Worm (Caenorhabditis elegans): ENCODE data around the gene ife-5.
A peak's percentile ranks its signal among the peaks of the same experiment; 100 is the strongest.

ife-5 gene

DNA sequence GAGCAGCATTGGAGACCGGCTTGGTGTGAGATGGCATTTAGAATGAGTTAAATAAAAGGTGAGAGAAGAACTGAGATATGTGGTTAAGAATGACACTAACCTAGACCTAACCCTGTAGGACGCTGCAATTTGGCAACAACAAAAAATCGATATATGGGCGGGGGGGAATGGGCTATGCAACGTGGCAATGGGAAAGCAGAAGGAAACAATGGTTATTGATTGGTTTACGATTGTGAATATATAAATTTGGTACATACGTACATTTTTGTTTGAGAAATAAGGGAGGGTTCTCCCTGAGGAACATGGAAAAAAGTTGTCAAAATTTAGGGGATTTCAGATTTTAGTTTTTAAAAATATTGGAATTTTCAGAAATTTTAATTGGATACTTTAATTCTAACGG is 31.4 kb upstream of the ife-5 start, which contains the start of gene tag-276:
Gene tag-276 (minus strand): TSS at position 101 of the 400 bp plus-strand sequence.
- no peak for TF ChIP-seq ceh-39 (tag; optimal IDR thresholded peaks at IDR 0.05)
- no peak for TF ChIP-seq bed-3 (GFP tag; optimal IDR thresholded peaks at IDR 0.05)
- no peak for TF ChIP-seq pha-4 (tag; optimal IDR thresholded peaks at IDR 0.05)
- no peak for TF ChIP-seq nhr-12 (tag; optimal IDR thresholded peaks at IDR 0.05)
- no peak for TF ChIP-seq nhr-237 (tag; optimal IDR thresholded peaks at IDR 0.05)
- no peak for TF ChIP-seq unc-120 (tag; optimal IDR thresholded peaks at IDR 0.05; ENCODE audit: poor library complexity, severe bottlenecking)
- no peak for TF ChIP-seq lin-13 (tag; optimal IDR thresholded peaks at IDR 0.05)
- TF ChIP-seq elt-3 (tag; optimal IDR thresholded peaks at IDR 0.05): no peak
- no peak for TF ChIP-seq sem-2 (GFP tag; optimal IDR thresholded peaks at IDR 0.05)
- no peak for TF ChIP-seq mab-5 (tag; optimal IDR thresholded peaks at IDR 0.05)
- no peak for TF ChIP-seq tbx-8 (GFP tag; optimal IDR thresholded peaks at IDR 0.05)
- no peak for TF ChIP-seq snpc-4 (tag; optimal IDR thresholded peaks at IDR 0.05)
- TF ChIP-seq blmp-1 (tag; optimal IDR thresholded peaks at IDR 0.05): no peak
- TF ChIP-seq ces-1 (GFP tag; optimal IDR thresholded peaks at IDR 0.05): no peak
- TF ChIP-seq sptf-1 (tag; optimal IDR thresholded peaks at IDR 0.05): no peak

DNA sequence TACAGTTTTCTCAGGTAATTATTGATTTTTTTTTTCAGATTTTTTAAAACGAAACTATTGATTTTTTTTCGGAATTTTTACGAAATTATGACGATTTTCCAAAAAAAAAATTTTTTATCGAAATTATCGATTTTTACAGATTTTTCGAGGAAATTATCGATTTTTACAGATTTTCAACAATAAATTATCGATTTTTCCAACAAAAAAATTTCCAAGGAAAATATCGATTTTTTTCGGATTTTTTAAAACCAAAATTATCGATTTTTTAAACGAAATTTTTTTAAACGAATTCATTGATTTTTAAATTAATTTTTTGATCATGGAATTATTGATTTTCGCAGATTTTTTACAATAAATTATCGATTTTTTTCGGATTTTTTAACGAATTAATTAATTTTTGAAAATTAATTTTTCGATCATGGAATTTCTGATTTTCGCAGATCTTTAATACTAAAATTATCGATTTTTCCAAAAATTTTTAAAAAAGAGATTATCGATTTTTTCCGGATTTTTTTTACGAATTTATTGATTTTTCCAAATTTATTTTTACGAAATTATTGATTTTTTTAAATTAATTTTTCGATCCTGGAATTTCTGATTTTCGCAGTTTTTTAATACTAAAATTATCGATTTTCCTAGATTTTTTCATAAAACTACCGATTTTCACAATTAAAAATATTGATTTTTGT is 24.8 kb upstream of the ife-5 start:
- TF ChIP-seq ceh-43 (GFP tag; optimal IDR thresholded peaks at IDR 0.05): no peak
- peak; percentile 38 for TF ChIP-seq ces-1 (GFP tag; optimal IDR thresholded peaks at IDR 0.05)
- no peak for TF ChIP-seq ham-2 (GFP tag; optimal IDR thresholded peaks at IDR 0.05)

DNA sequence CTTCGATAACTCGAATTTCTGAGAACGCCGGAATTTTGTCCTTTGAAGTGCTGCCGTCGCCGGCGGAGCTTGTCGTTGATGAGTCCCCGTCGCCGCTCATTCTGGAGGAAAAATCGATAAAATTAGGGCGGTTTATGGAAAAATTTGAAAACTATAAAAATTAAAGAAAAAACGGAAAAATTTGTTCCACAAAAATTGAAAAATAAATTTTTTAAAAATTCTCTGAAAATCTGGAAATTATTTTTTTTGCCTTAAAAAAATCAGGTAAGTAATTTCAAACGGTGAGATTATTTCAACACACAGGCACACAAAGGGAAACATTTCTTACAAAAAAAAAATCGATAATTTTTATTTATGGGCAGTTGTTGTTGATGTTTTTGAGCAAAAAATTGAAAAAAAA is 23.9 kb upstream of the ife-5 start, which contains the start of gene parn-2:
Gene parn-2 (minus strand): TSS at position 101 of the 400 bp plus-strand sequence.
- TF ChIP-seq blmp-1 (tag; optimal IDR thresholded peaks at IDR 0.05) (no peak), sem-2 (GFP tag; optimal IDR thresholded peaks at IDR 0.05) (no peak), ztf-11 (tag; optimal IDR thresholded peaks at IDR 0.05) (no peak), unc-120 (tag; optimal IDR thresholded peaks at IDR 0.05; ENCODE audit: poor library complexity, severe bottlenecking) (no peak), mep-1 (tag; optimal IDR thresholded peaks at IDR 0.05) (no peak), cnd-1 (tag; optimal IDR thresholded peaks at IDR 0.05) (no peak), lin-32 (GFP tag; optimal IDR thresholded peaks at IDR 0.05) (no peak), nhr-12 (tag; optimal IDR thresholded peaks at IDR 0.05) (no peak), zip-8 (tag; optimal IDR thresholded peaks at IDR 0.05) (no peak), flh-1 (GFP tag; optimal IDR thresholded peaks at IDR 0.05) (no peak), lsy-2 (tag; optimal IDR thresholded peaks at IDR 0.05) (no peak), unc-39 (tag; optimal IDR thresholded peaks at IDR 0.05) (no peak), nhr-2 (tag; optimal IDR thresholded peaks at IDR 0.05) (no peak)

DNA sequence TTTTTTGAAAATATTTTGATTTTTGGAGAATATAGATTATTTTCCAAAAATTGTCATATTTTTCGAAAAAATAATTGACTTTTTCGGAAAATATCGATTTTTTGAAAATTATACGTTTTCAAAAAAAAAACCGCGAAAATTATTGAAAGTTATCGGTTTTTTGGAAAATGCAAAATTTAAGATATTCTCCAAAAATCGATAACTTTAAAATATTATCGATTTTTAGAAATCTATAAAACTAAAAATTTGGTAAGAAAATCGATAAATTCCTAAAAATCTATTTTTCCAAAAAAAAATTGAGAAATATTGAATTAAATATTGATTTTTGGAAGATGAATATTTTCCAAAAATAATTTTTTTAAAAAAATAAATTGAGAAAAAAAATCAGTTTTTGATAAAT is 23.4 kb upstream of the ife-5 start:
- TF ChIP-seq nhr-2 (tag; optimal IDR thresholded peaks at IDR 0.05): no peak
- TF ChIP-seq elt-3 (tag; optimal IDR thresholded peaks at IDR 0.05): no peak
- no peak for TF ChIP-seq bed-3 (GFP tag; optimal IDR thresholded peaks at IDR 0.05)
- no peak for TF ChIP-seq ceh-83 (GFP tag; optimal IDR thresholded peaks at IDR 0.05)
- no peak for TF ChIP-seq unc-62 (GFP tag; optimal IDR thresholded peaks at IDR 0.05)
- TF ChIP-seq sem-2 (GFP tag; optimal IDR thresholded peaks at IDR 0.05): no peak
- no peak for TF ChIP-seq cnd-1 (tag; optimal IDR thresholded peaks at IDR 0.05)
- no peak for TF ChIP-seq unc-39 (tag; optimal IDR thresholded peaks at IDR 0.05)
- TF ChIP-seq mls-2 (tag; optimal IDR thresholded peaks at IDR 0.05): no peak
- no peak for TF ChIP-seq flh-1 (GFP tag; optimal IDR thresholded peaks at IDR 0.05)
- no peak for TF ChIP-seq lsy-2 (tag; optimal IDR thresholded peaks at IDR 0.05)
- TF ChIP-seq nhr-28 (tag; optimal IDR thresholded peaks at IDR 0.05): no peak
- TF ChIP-seq drap-1 (GFP tag; optimal IDR thresholded peaks at IDR 0.05): no peak
- no peak for TF ChIP-seq ceh-43 (GFP tag; optimal IDR thresholded peaks at IDR 0.05)
- TF ChIP-seq sptf-1 (tag; optimal IDR thresholded peaks at IDR 0.05): no peak
- TF ChIP-seq snpc-4 (tag; optimal IDR thresholded peaks at IDR 0.05): no peak

- TF ChIP-seq blmp-1 (tag; optimal IDR thresholded peaks at IDR 0.05) (no peak), zip-8 (tag; optimal IDR thresholded peaks at IDR 0.05) (no peak), lin-13 (tag; optimal IDR thresholded peaks at IDR 0.05) (no peak)
These were observed 19.9 kb upstream of the ife-5 start for ce11 chrII:12260538-12260937.

All from whole organism, mixed stage, embryonic.